Worm (Caenorhabditis elegans): ENCODE results near the gene C15H7.3.

ce11 chrIII:9626602-9627001, 25.2 kb downstream of the C15H7.3 start:
- no peak for TF ChIP-seq ama-1 (optimal IDR thresholded peaks at IDR 0.05)
- TF ChIP-seq snpc-4 (tag; optimal IDR thresholded peaks at IDR 0.05) = no peak
- TF ChIP-seq lin-14 (GFP tag; optimal IDR thresholded peaks at IDR 0.05) = no peak
- TF ChIP-seq ztf-4 (tag; optimal IDR thresholded peaks at IDR 0.05) = no peak
- no peak for TF ChIP-seq dsc-1 (tag; optimal IDR thresholded peaks at IDR 0.05)
- no peak for TF ChIP-seq blmp-1 (tag; optimal IDR thresholded peaks at IDR 0.05)
- no peak for TF ChIP-seq fkh-10 (GFP tag; optimal IDR thresholded peaks at IDR 0.05)
- TF ChIP-seq egl-27 (tag; optimal IDR thresholded peaks at IDR 0.05) = no peak
- no peak for TF ChIP-seq aha-1 (tag; optimal IDR thresholded peaks at IDR 0.05)
- no peak for TF ChIP-seq tbx-2 (tag; optimal IDR thresholded peaks at IDR 0.05)
- TF ChIP-seq unc-130 (tag; optimal IDR thresholded peaks at IDR 0.05) = no peak
- no peak for TF ChIP-seq dpl-1 (GFP tag; optimal IDR thresholded peaks at IDR 0.05)

Data from whole organism, L1 larva.